Fruit fly (Drosophila melanogaster) whole organism, wandering third instar larva: ENCODE measurements around the gene CG5808.

Experiments
- Abd-B ChIP-seq: fragments of >200 bp; optimal IDR thresholded peaks from 2 replicates; lab custom pipeline; 2017; ENCODE audit warnings: missing biosample characterization, missing genetic modification characterization
- CG32264 ChIP-seq: fragments of 200-800 bp; sonication (Bioruptor generic); optimal IDR thresholded peaks from 2 replicates; lab custom pipeline; 2016; ENCODE audit warnings: missing biosample characterization, missing genetic modification characterization
- CG9705 ChIP-seq: fragments of 200-800 bp; sonication (Bioruptor generic); optimal IDR thresholded peaks from 2 replicates; lab custom pipeline; 2018; ENCODE audit warnings: missing biosample characterization, mild to moderate bottlenecking, missing genetic modification characterization
- CrebA ChIP-seq: fragments of 200-800 bp; sonication (Bioruptor generic); optimal IDR thresholded peaks from 2 replicates; lab custom pipeline; 2016; ENCODE audit warnings: missing biosample characterization, mild to moderate bottlenecking, missing genetic modification characterization, borderline replicate concordance
- Dfd ChIP-seq: fragments of >200 bp; optimal IDR thresholded peaks from 2 replicates; lab custom pipeline; 2017; ENCODE audit warnings: missing biosample characterization, missing genetic modification characterization
- Dif ChIP-seq: fragments of 200-275, 200-300 bp; sonication (Bioruptor generic); optimal IDR thresholded peaks from 2 replicates; lab custom pipeline; 2018; ENCODE audit warnings: missing biosample characterization, missing genetic modification characterization; ENCODE audit not compliant: partially characterized antibody
- GATAd ChIP-seq: sonication (Bioruptor generic); optimal IDR thresholded peaks from 2 replicates; lab custom pipeline; 2016; ENCODE audit warnings: missing biosample characterization, missing genetic modification characterization
- HLH106 ChIP-seq: fragments of 200-800 bp; optimal IDR thresholded peaks from 3 replicates; lab custom pipeline; 2019; ENCODE audit warnings: missing biosample characterization, mild to moderate bottlenecking, missing genetic modification characterization, moderate library complexity
- Hnf4 ChIP-seq: fragments of 200-800 bp; sonication (Bioruptor generic); optimal IDR thresholded peaks from 2 replicates; lab custom pipeline; 2016; ENCODE audit warnings: missing biosample characterization, mild to moderate bottlenecking, missing genetic modification characterization
- Hr78 ChIP-seq: fragments of >200 bp; optimal IDR thresholded peaks from 2 replicates; lab custom pipeline; 2017; ENCODE audit warnings: missing biosample characterization, missing genetic modification characterization
- Hr83 ChIP-seq: fragments of 200-300 bp; sonication (Bioruptor generic); optimal IDR thresholded peaks from 2 replicates; lab custom pipeline; 2016; ENCODE audit warnings: missing biosample characterization, mild to moderate bottlenecking, missing genetic modification characterization, moderate library complexity; ENCODE audit not compliant: poor library complexity, severe bottlenecking
- Jra ChIP-seq: sonication (Bioruptor generic); optimal IDR thresholded peaks from 2 replicates; lab custom pipeline; 2016; ENCODE audit warnings: missing biosample characterization, missing genetic modification characterization
- Mio ChIP-seq: sonication (Bioruptor generic); optimal IDR thresholded peaks from 2 replicates; lab custom pipeline; 2016; ENCODE audit warnings: missing biosample characterization, missing genetic modification characterization
- N ChIP-seq: fragments of >200 bp; optimal IDR thresholded peaks from 2 replicates; lab custom pipeline; 2018; ENCODE audit warnings: missing biosample characterization, missing external identifiers, missing genetic modification characterization
- OdsH ChIP-seq: fragments of 200-800 bp; sonication (Bioruptor generic); optimal IDR thresholded peaks from 2 replicates; lab custom pipeline; 2016; ENCODE audit warnings: missing biosample characterization, mild to moderate bottlenecking, missing genetic modification characterization
- Rel ChIP-seq, 2 experiments: fragments of 200-800 bp; sonication (Bioruptor generic) in 1 of 2; optimal IDR thresholded peaks; 2 replicates in 1 of 2; 3 replicates in 1 of 2; lab custom pipeline; 2016 to 2019; ENCODE audit warnings: mild to moderate bottlenecking in 2 of 2, missing biosample characterization in 2 of 2, missing genetic modification characterization in 2 of 2, moderate library complexity in 1 of 2
- Sp1 ChIP-seq: fragments of 200-800 bp; sonication (Bioruptor generic); optimal IDR thresholded peaks from 3 replicates; lab custom pipeline; 2019; ENCODE audit warnings: missing biosample characterization, mild to moderate bottlenecking, missing genetic modification characterization, moderate library complexity
- Vsx2 ChIP-seq: fragments of 200-300, 225-300 bp; sonication (Bioruptor generic); optimal IDR thresholded peaks from 2 replicates; lab custom pipeline; 2018; ENCODE audit warnings: missing biosample characterization, missing genetic modification characterization; ENCODE audit not compliant: partially characterized antibody
- br ChIP-seq: fragments of 200-800 bp; sonication (Bioruptor generic); optimal IDR thresholded peaks from 2 replicates; lab custom pipeline; 2016; ENCODE audit warnings: missing biosample characterization, missing genetic modification characterization
- dl ChIP-seq, 2 experiments: fragments of 175-275, 200-275 bp in 1 of 2; fragments of 200-275 bp in 1 of 2; sonication (Bioruptor generic); optimal IDR thresholded peaks; lab custom pipeline; 2018; ENCODE audit warnings: mild to moderate bottlenecking in 2 of 2, missing biosample characterization in 2 of 2, missing genetic modification characterization in 2 of 2, moderate library complexity in 2 of 2; ENCODE audit not compliant: partially characterized antibody in 2 of 2, insufficient read depth in 1 of 2
- dmrt93B ChIP-seq: fragments of 200-800 bp; sonication (Bioruptor generic); optimal IDR thresholded peaks from 2 replicates; lab custom pipeline; 2018; ENCODE audit warnings: missing biosample characterization, mild to moderate bottlenecking, missing genetic modification characterization
- dsf ChIP-seq: sonication (Bioruptor generic); optimal IDR thresholded peaks from 2 replicates; lab custom pipeline; 2016; ENCODE audit warnings: missing biosample characterization, missing genetic modification characterization, borderline replicate concordance
- ey ChIP-seq: fragments of 200-800 bp; sonication (Bioruptor generic); optimal IDR thresholded peaks from 2 replicates; lab custom pipeline; 2016; ENCODE audit warnings: missing biosample characterization, missing genetic modification characterization
- foxo ChIP-seq, 2 experiments: fragments of 200-800 bp; sonication (Bioruptor generic); optimal IDR thresholded peaks; 2 replicates in 1 of 2; 3 replicates in 1 of 2; lab custom pipeline; 2016 to 2017; ENCODE audit warnings: missing biosample characterization in 2 of 2, missing genetic modification characterization in 2 of 2
- fru ChIP-seq: fragments of 200-800 bp; sonication (Bioruptor generic); optimal IDR thresholded peaks from 3 replicates; lab custom pipeline; 2016; ENCODE audit warnings: missing biosample characterization, mild to moderate bottlenecking, missing genetic modification characterization
- h ChIP-seq: fragments of 200-800 bp; sonication (Bioruptor generic); optimal IDR thresholded peaks from 3 replicates; lab custom pipeline; 2016; ENCODE audit warnings: missing biosample characterization, mild to moderate bottlenecking, missing genetic modification characterization
- jim ChIP-seq: fragments of 175-275, 200-325 bp; sonication (Bioruptor generic); optimal IDR thresholded peaks from 2 replicates; lab custom pipeline; 2016; ENCODE audit warnings: missing biosample characterization, mild to moderate bottlenecking, missing genetic modification characterization
- pan ChIP-seq: fragments of >200 bp; optimal IDR thresholded peaks from 2 replicates; lab custom pipeline; 2017
- psq ChIP-seq: fragments of 200-800 bp; sonication (Bioruptor generic); optimal IDR thresholded peaks from 3 replicates; lab custom pipeline; 2017; ENCODE audit warnings: missing biosample characterization, mild to moderate bottlenecking, missing genetic modification characterization, moderate library complexity
- rgr ChIP-seq: fragments of 200-800 bp; sonication (Bioruptor generic); optimal IDR thresholded peaks from 3 replicates; lab custom pipeline; 2016; ENCODE audit warnings: missing biosample characterization, mild to moderate bottlenecking, missing genetic modification characterization
- sage ChIP-seq: fragments of 200-800 bp; sonication (Bioruptor generic); optimal IDR thresholded peaks from 2 replicates; lab custom pipeline; 2016; ENCODE audit warnings: missing biosample characterization, mild to moderate bottlenecking, missing genetic modification characterization
- sv ChIP-seq: fragments of 200-800 bp; sonication (Bioruptor generic); optimal IDR thresholded peaks from 3 replicates; lab custom pipeline; 2016; ENCODE audit warnings: missing biosample characterization, missing genetic modification characterization
- tai ChIP-seq: sonication (Bioruptor generic); optimal IDR thresholded peaks from 2 replicates; lab custom pipeline; 2016; ENCODE audit warnings: missing biosample characterization, missing genetic modification characterization
- usp ChIP-seq: fragments of >200 bp; optimal IDR thresholded peaks from 2 replicates; lab custom pipeline; 2017; ENCODE audit warnings: missing biosample characterization, missing genetic modification characterization
- woc ChIP-seq: sonication (Bioruptor generic); optimal IDR thresholded peaks from 2 replicates; lab custom pipeline; 2016; ENCODE audit warnings: missing biosample characterization, mild to moderate bottlenecking, missing genetic modification characterization

The CG5808 gene

dm6 chr3R:24790036-24790435 lies 26.8 kb downstream of the CG5808 start, which contains the start of gene CG13634:
Gene CG13634, minus strand, starts transcription at chr3R:24790136.
- TF ChIP-seq sv (GFP tag; lab: Kevin White, UChicago) (no peak), CrebA (no peak), HLH106 (no peak), CG9705 (GFP tag; lab: Kevin White, UChicago) (no peak), GATAd (GFP tag; lab: Kevin White, UChicago) (no peak), Dfd (no peak), fru (GFP tag; lab: Kevin White, UChicago) (no peak), Hnf4 (no peak), Hr78 (GFP tag; lab: Kevin White, UChicago) (no peak), CG32264 (GFP tag; lab: Kevin White, UChicago) (no peak)

- TF ChIP-seq dsf (GFP tag; lab: Kevin White, UChicago) (no peak), HLH106 (no peak), Hnf4 (no peak), jim (GFP tag; lab: Kevin White, UChicago) (no peak), woc (GFP tag; lab: Kevin White, UChicago) (no peak), br (no peak), Vsx2 (no peak), Jra (no peak), tai (GFP tag; lab: Kevin White, UChicago) (no peak), dl (GFP tag; optimal IDR thresholded peaks at IDR 0.05; lab: Kevin White, UChicago; ENCODE audit: insufficient read depth in 1 of 2, partially characterized antibody in 2 of 2) (no peak)
Observed at dm6 chr3R:24787734-24788133, 29.1 kb downstream of the CG5808 start, which contains the start of gene Ets96B. Gene Ets96B, plus strand, starts transcription at chr3R:24788054.

dm6 chr3R:24787042-24787565 lies 29.7 kb downstream of the CG5808 start, which contains the start of gene CG5805:
Gene CG5805, minus strand, starts transcription at chr3R:24787421.
- TF ChIP-seq Dfd, result no peak
- TF ChIP-seq ey (GFP tag; lab: Kevin White, UChicago), result peak; percentile 28
- peak in 1 of 2 experiments; percentile 47 for TF ChIP-seq foxo (GFP tag; optimal IDR thresholded peaks at IDR 0.05; lab: Kevin White, UChicago)
- TF ChIP-seq rgr (GFP tag; lab: Kevin White, UChicago), result peak; percentile 87
- TF ChIP-seq sage (GFP tag; lab: Kevin White, UChicago), result peak; percentile 45
- peak; percentile 76 for TF ChIP-seq sv (GFP tag; lab: Kevin White, UChicago)
- TF ChIP-seq CrebA, result no peak
- no peak for TF ChIP-seq GATAd (GFP tag; lab: Kevin White, UChicago)
- peak; percentile 54 for TF ChIP-seq OdsH
- TF ChIP-seq Vsx2, result no peak
- TF ChIP-seq fru (GFP tag; lab: Kevin White, UChicago), result peak; percentile 47
- peak; percentile 67 for TF ChIP-seq Sp1 (GFP tag; lab: Kevin White, UChicago)
- peak; percentile 27 for TF ChIP-seq CG32264 (GFP tag; lab: Kevin White, UChicago)
- TF ChIP-seq HLH106, result peak; percentile 66
- TF ChIP-seq Hr78 (GFP tag; lab: Kevin White, UChicago), result no peak
- TF ChIP-seq br, result peak; percentile 49
- peak; percentile 57 for TF ChIP-seq psq (GFP tag; lab: Kevin White, UChicago)
- TF ChIP-seq dmrt93B, result peak; percentile 90
- no peak for TF ChIP-seq Dif
- peak; percentile 79 for TF ChIP-seq CG9705 (GFP tag; lab: Kevin White, UChicago)
- TF ChIP-seq Rel (GFP tag; optimal IDR thresholded peaks at IDR 0.05; lab: Kevin White, UChicago), result no peak
- TF ChIP-seq Rel (tag; optimal IDR thresholded peaks at IDR 0.05; lab: Kevin White, UChicago), result peak; percentile 5
- no peak for TF ChIP-seq dl (GFP tag; optimal IDR thresholded peaks at IDR 0.05; lab: Kevin White, UChicago; ENCODE audit: insufficient read depth in 1 of 2, partially characterized antibody in 2 of 2)
- peak; percentile 34 for TF ChIP-seq Hr83 (GFP tag; lab: Kevin White, UChicago)
- TF ChIP-seq usp (GFP tag; lab: Kevin White, UChicago), result no peak
- peak; percentile 71 for TF ChIP-seq h (GFP tag; lab: Kevin White, UChicago)

dm6 chr3R:24778218-24778739 lies 38.5 kb downstream of the CG5808 start:
- TF ChIP-seq Vsx2 (no peak), GATAd (GFP tag; lab: Kevin White, UChicago) (no peak), fru (GFP tag; lab: Kevin White, UChicago) (no peak), tai (GFP tag; lab: Kevin White, UChicago) (no peak), ey (GFP tag; lab: Kevin White, UChicago) (no peak), jim (GFP tag; lab: Kevin White, UChicago) (no peak), Dfd (no peak), HLH106 (no peak), CG9705 (GFP tag; lab: Kevin White, UChicago) (no peak), rgr (GFP tag; lab: Kevin White, UChicago) (no peak), Dif (no peak), dmrt93B (no peak), Jra (no peak), Abd-B (GFP tag; lab: Kevin White, UChicago) (no peak), pan (lab: Kevin White, UChicago) (no peak), Hnf4 (no peak), N (GFP tag; lab: Kevin White, UChicago) (no peak), foxo (GFP tag; optimal IDR thresholded peaks at IDR 0.05; lab: Kevin White, UChicago) (no peak), h (GFP tag; lab: Kevin White, UChicago) (no peak), Mio (no peak)
